Worm (Caenorhabditis elegans) whole organism, young adult: ENCODE data around the gene F20D1.22.

Source experiments
- D2030.7 ChIP-seq: fragments of 200-800 bp; sonication (Bioruptor generic); IDR thresholded peaks from 2 replicates; pipeline ENCODE4 v1.3.6; 2022; ENCODE audit warnings: missing genetic modification reagents, missing genetic modification characterization, missing compliant biosample characterization
- F23B12.7 ChIP-seq: sonication (generic microtip); optimal IDR thresholded peaks from 2 replicates; lab custom pipeline; 2017; ENCODE audit warnings: missing genetic modification characterization, mild to moderate bottlenecking, missing compliant biosample characterization, antibody characterized with exemption, moderate library complexity; ENCODE audit not compliant: insufficient read depth
- F37B4.10 ChIP-seq: fragments of 200-800 bp; sonication (Bioruptor generic); IDR thresholded peaks from 2 replicates; pipeline ENCODE4 v1.3.6; 2022; ENCODE audit warnings: missing genetic modification characterization, missing compliant biosample characterization
- F52B5.7 ChIP-seq: sonication (generic microtip); optimal IDR thresholded peaks from 2 replicates; lab custom pipeline; 2016; ENCODE audit warnings: mild to moderate bottlenecking, missing genetic modification characterization, missing compliant biosample characterization
- F55B11.4 ChIP-seq: sonication (generic microtip); optimal IDR thresholded peaks from 2 replicates; lab custom pipeline; 2016; ENCODE audit warnings: missing compliant biosample characterization, missing genetic modification characterization, borderline replicate concordance; ENCODE audit not compliant: insufficient read depth
- Y53F4B.3 ChIP-seq: fragments of 200-800 bp; sonication (Bioruptor generic); IDR thresholded peaks from 2 replicates; pipeline ENCODE4 v1.3.6; 2022; ENCODE audit warnings: missing genetic modification reagents, missing genetic modification characterization, missing compliant biosample characterization
- Y53G8AR.9 ChIP-seq: fragments of 200-800 bp; sonication (Bioruptor generic); conservative IDR thresholded peaks from 2 replicates; pipeline ENCODE4 v1.3.6; 2022; ENCODE audit warnings: missing genetic modification reagents, missing genetic modification characterization, missing compliant biosample characterization
- Y67H2A.10 ChIP-seq: fragments of 200-800 bp; sonication (Bioruptor generic); conservative IDR thresholded peaks from 2 replicates; pipeline ENCODE4 v1.3.6; 2022; ENCODE audit warnings: missing genetic modification reagents, missing genetic modification characterization, missing compliant biosample characterization
- ZK185.1 ChIP-seq: sonication (generic microtip); optimal IDR thresholded peaks from 2 replicates; lab custom pipeline; 2016; ENCODE audit warnings: mild to moderate bottlenecking, missing genetic modification characterization, missing compliant biosample characterization; ENCODE audit not compliant: poor library complexity, severe bottlenecking
- ama-1 ChIP-seq, 3 experiments: fragments of 150-350 bp in 1 of 3; sonication (generic microtip) in 2 of 3; optimal IDR thresholded peaks; 2 replicates each; lab custom pipeline; 2014 to 2018; ENCODE audit warnings: missing biosample characterization in 2 of 3, missing genetic modification characterization in 2 of 3, missing genetic modification reagents in 2 of 3
- aptf-2 ChIP-seq: fragments of 200-800 bp; sonication (Bioruptor generic); conservative IDR thresholded peaks from 2 replicates; pipeline ENCODE4 v1.3.6; 2022; ENCODE audit warnings: missing genetic modification reagents, missing genetic modification characterization, missing compliant biosample characterization
- aptf-3 ChIP-seq: fragments of 200-800 bp; sonication (Bioruptor generic); IDR thresholded peaks from 2 replicates; pipeline ENCODE4 v1.3.6; 2022; ENCODE audit warnings: missing genetic modification characterization, missing compliant biosample characterization
- attf-3 ChIP-seq: fragments of 200-800 bp; sonication (Bioruptor generic); conservative IDR thresholded peaks from 2 replicates; pipeline ENCODE4 v1.3.6; 2022; ENCODE audit warnings: missing genetic modification reagents, missing genetic modification characterization, missing compliant biosample characterization
- bed-1 ChIP-seq: fragments of 200-800 bp; sonication (Bioruptor generic); IDR thresholded peaks from 2 replicates; pipeline ENCODE4 v1.3.6; 2022; ENCODE audit warnings: missing genetic modification reagents, missing genetic modification characterization, missing compliant biosample characterization
- dpff-1 ChIP-seq: sonication (generic microtip); optimal IDR thresholded peaks from 2 replicates; lab custom pipeline; 2017; ENCODE audit warnings: mild to moderate bottlenecking, missing genetic modification characterization, missing compliant biosample characterization
- him-1 ChIP-seq: sonication (generic microtip); optimal IDR thresholded peaks from 2 replicates; lab custom pipeline; 2016; ENCODE audit warnings: missing genotype, missing genetic modification reagents, missing genetic modification characterization, missing compliant biosample characterization
- hlh-12 ChIP-seq: sonication (generic microtip); optimal IDR thresholded peaks from 2 replicates; lab custom pipeline; 2016; ENCODE audit warnings: missing genetic modification characterization, missing compliant biosample characterization
- lin-26 ChIP-seq: fragments of 200-800 bp; sonication (Bioruptor generic); IDR thresholded peaks from 2 replicates; pipeline ENCODE4 v1.3.6; 2022; ENCODE audit warnings: missing genetic modification reagents, missing genetic modification characterization, missing compliant biosample characterization
- lin-40 ChIP-seq: sonication (generic microtip); optimal IDR thresholded peaks from 2 replicates; lab custom pipeline; 2016; ENCODE audit warnings: missing genetic modification characterization, mild to moderate bottlenecking, missing compliant biosample characterization, missing genotype, missing genetic modification reagents
- lin-54 ChIP-seq: fragments of 200-800 bp; sonication (Bioruptor generic); optimal IDR thresholded peaks from 2 replicates; lab custom pipeline; 2018; ENCODE audit warnings: mild to moderate bottlenecking, missing genetic modification characterization, missing compliant biosample characterization
- lir-1 ChIP-seq: fragments of 200-800 bp; sonication (Bioruptor generic); conservative IDR thresholded peaks from 2 replicates; pipeline ENCODE4 v1.3.6; 2022; ENCODE audit warnings: missing genetic modification reagents, missing genetic modification characterization, missing compliant biosample characterization
- lsl-1 ChIP-seq: fragments of 200-800 bp; sonication (Bioruptor generic); optimal IDR thresholded peaks from 2 replicates; lab custom pipeline; 2018; ENCODE audit warnings: mild to moderate bottlenecking, missing genetic modification characterization, moderate library complexity, missing compliant biosample characterization
- lsy-27 ChIP-seq: sonication (generic microtip); optimal IDR thresholded peaks from 2 replicates; lab custom pipeline; 2017; ENCODE audit warnings: missing genetic modification characterization, mild to moderate bottlenecking, missing compliant biosample characterization, antibody characterized with exemption, missing genotype, borderline replicate concordance; ENCODE audit not compliant: insufficient read depth
- madf-3 ChIP-seq: fragments of 200-800 bp; sonication (Bioruptor generic); IDR thresholded peaks from 2 replicates; pipeline ENCODE4 v1.3.6; 2022; ENCODE audit warnings: missing genetic modification reagents, missing genetic modification characterization, missing compliant biosample characterization
- mcd-1 ChIP-seq: fragments of 200-800 bp; sonication (Bioruptor generic); IDR thresholded peaks from 2 replicates; pipeline ENCODE4 v1.3.6; 2022; ENCODE audit warnings: missing genetic modification reagents, missing genetic modification characterization, missing compliant biosample characterization
- nfyb-1 ChIP-seq: fragments of 200-800 bp; sonication (Bioruptor generic); IDR thresholded peaks from 2 replicates; pipeline ENCODE4 v1.3.6; 2022; ENCODE audit warnings: missing genetic modification reagents, missing genetic modification characterization, missing compliant biosample characterization
- nhr-80 ChIP-seq: sonication (generic microtip); optimal IDR thresholded peaks from 2 replicates; lab custom pipeline; 2016; ENCODE audit warnings: missing genetic modification characterization, missing compliant biosample characterization
- rec-8 ChIP-seq, 2 experiments: sonication (generic microtip); optimal IDR thresholded peaks; 2 replicates each; lab custom pipeline; 2016; ENCODE audit warnings: mild to moderate bottlenecking in 2 of 2, missing genetic modification characterization in 2 of 2, missing genetic modification reagents in 2 of 2, missing genotype in 2 of 2, missing biosample characterization in 1 of 2, missing compliant biosample characterization in 1 of 2, moderate library complexity in 1 of 2
- repo-1 ChIP-seq: sonication (generic microtip); optimal IDR thresholded peaks from 2 replicates; lab custom pipeline; 2017; ENCODE audit warnings: mild to moderate bottlenecking, missing genetic modification characterization, missing compliant biosample characterization
- snpc-1.3 ChIP-seq: sonication (generic microtip); optimal IDR thresholded peaks from 2 replicates; lab custom pipeline; 2017; ENCODE audit warnings: missing genetic modification characterization, mild to moderate bottlenecking, missing compliant biosample characterization, antibody characterized with exemption, moderate library complexity, missing genotype, missing genetic modification reagents; ENCODE audit not compliant: insufficient read depth
- ztf-26 ChIP-seq: sonication (generic microtip); optimal IDR thresholded peaks from 2 replicates; lab custom pipeline; 2017; ENCODE audit warnings: missing genetic modification characterization, missing compliant biosample characterization
- ztf-3 ChIP-seq: fragments of 200-800 bp; sonication (Bioruptor generic); optimal IDR thresholded peaks from 2 replicates; lab custom pipeline; 2018; ENCODE audit warnings: mild to moderate bottlenecking, missing genetic modification characterization, missing compliant biosample characterization

Gene F20D1.22

ce11 chrX:14961471-14961870, 5.1 kb upstream of the F20D1.22 start, which contains the start of gene idpp-3:
TSS of gene idpp-3 (minus strand) at chrX:14961571.
- no peak for TF ChIP-seq F55B11.4 (tag; lab: Kevin White, UChicago)
- TF ChIP-seq nfyb-1 (GFP tag; lab: Robert Waterston, UW): no peak
- TF ChIP-seq lir-1 (GFP tag; lab: Robert Waterston, UW): no peak
- no peak for TF ChIP-seq Y53F4B.3 (GFP tag; lab: Robert Waterston, UW)
- TF ChIP-seq ztf-3 (GFP tag; lab: Kevin White, UChicago): no peak
- no peak for TF ChIP-seq F37B4.10 (GFP tag; lab: Robert Waterston, UW)
- TF ChIP-seq ZK185.1 (tag; lab: Kevin White, UChicago): no peak
- no peak for TF ChIP-seq bed-1
- TF ChIP-seq rec-8 (tag; optimal IDR thresholded peaks at IDR 0.05; lab: Kevin White, UChicago): no peak
- no peak for TF ChIP-seq nhr-80
- TF ChIP-seq lsl-1 (GFP tag; lab: Kevin White, UChicago): no peak
- TF ChIP-seq F52B5.7 (tag; lab: Kevin White, UChicago): no peak
- TF ChIP-seq lin-40 (tag; lab: Kevin White, UChicago): no peak
- no peak for TF ChIP-seq lin-26 (GFP tag; lab: Robert Waterston, UW)
- TF ChIP-seq ztf-26 (tag; lab: Kevin White, UChicago): no peak
- no peak for TF ChIP-seq lsy-27 (tag; lab: Kevin White, UChicago)
- no peak for TF ChIP-seq aptf-3
- TF ChIP-seq ama-1 (optimal IDR thresholded peaks at IDR 0.05; lab: Kevin White, UChicago): no peak
- no peak for TF ChIP-seq ama-1 (GFP tag; optimal IDR thresholded peaks at IDR 0.05; lab: Kevin White, UChicago)
- TF ChIP-seq Y53G8AR.9: no peak
- TF ChIP-seq, all 124 proteins: peak for 0

ce11 chrX:14962456-14962855, 4.2 kb upstream of the F20D1.22 start, which contains the start of gene rgs-10:
TSS of gene rgs-10 (plus strand) at chrX:14962756.
- TF ChIP-seq aptf-2 (GFP tag; lab: Robert Waterston, UW) (peak; percentile 77; the same call in 1 of the 2 replicates), dpff-1 (tag; lab: Kevin White, UChicago) (no peak), mcd-1 (GFP tag; lab: Robert Waterston, UW) (no peak), attf-3 (no peak), him-1 (tag; lab: Kevin White, UChicago) (no peak)

DNA sequence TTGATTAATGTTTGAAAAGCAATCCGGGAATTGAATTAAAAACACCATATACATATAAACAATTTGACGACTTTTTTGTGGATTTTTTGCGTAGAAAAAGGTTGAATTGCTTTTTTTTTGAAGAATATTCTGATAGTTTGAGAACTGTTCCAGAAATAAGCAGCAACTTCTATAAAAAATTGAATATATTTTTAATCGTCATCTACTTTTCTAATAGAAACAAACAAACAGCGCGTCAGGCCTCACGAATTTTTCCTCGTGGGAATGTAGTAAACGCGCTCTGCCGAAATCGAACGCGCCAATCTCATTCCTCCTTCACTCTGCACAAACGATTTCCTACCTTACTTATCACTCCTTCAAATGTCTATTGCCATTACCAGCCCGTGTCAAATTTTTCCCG, 2.4 kb upstream of the F20D1.22 start, which contains the start of gene rgs-11:
TSS of gene rgs-11 (plus strand) at position 301 of the 400 bp plus-strand sequence.
- TF ChIP-seq repo-1 (tag; lab: Kevin White, UChicago): no peak
- TF ChIP-seq lin-54 (GFP tag; lab: Kevin White, UChicago): no peak
- TF ChIP-seq aptf-2 (GFP tag; lab: Robert Waterston, UW): peak; percentile 66; the same call in 1 of the 2 replicates

DNA sequence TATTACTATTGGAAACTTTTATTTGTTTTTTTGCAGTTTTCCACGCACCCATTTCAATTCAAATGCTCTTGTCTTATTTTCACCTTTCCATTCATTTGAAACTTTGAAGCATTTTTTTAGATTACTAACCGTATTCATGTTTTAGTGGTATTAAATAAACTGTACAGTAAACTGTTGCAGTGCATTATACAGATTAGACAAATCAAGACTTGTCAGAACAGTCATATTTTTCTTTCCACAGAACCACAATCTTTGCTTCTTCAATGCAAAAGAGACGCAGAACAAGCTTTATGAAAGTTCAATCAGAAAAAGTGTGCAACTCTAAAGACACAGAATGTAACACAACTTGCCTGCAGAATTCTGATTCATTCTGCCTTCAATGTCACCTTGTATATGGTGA, 854 bp upstream of the F20D1.22 start, which contains the start of gene F45B8.5:
TSS of gene F45B8.5 (plus strand) at position 301 of the 400 bp plus-strand sequence.
- TF ChIP-seq snpc-1.3 (tag; lab: Kevin White, UChicago) (no peak), D2030.7 (GFP tag; lab: Robert Waterston, UW) (no peak), him-1 (tag; lab: Kevin White, UChicago) (no peak), lin-54 (GFP tag; lab: Kevin White, UChicago) (no peak), F23B12.7 (tag; lab: Kevin White, UChicago) (no peak), Y67H2A.10 (GFP tag; lab: Robert Waterston, UW) (no peak), madf-3 (GFP tag; lab: Robert Waterston, UW) (no peak), hlh-12 (tag; lab: Kevin White, UChicago) (no peak)
